Fruit fly (Drosophila melanogaster) whole organism, prepupa: Measurements from ENCODE around the gene CG31659.
A peak's percentile ranks its signal among the peaks of the same experiment; 100 is the strongest.

Source experiments
- Blimp-1 ChIP-seq: fragments of 200-800 bp; sonication (Bioruptor generic); optimal IDR thresholded peaks from 3 replicates; lab custom pipeline; 2017; ENCODE audit warnings: missing biosample characterization, missing genetic modification characterization, mild to moderate bottlenecking, moderate library complexity, missing genetic modification reagents
- CG10631 ChIP-seq: fragments of 200-800 bp; sonication (Bioruptor generic); optimal IDR thresholded peaks from 2 replicates; lab custom pipeline; 2016; ENCODE audit warnings: missing biosample characterization, missing genetic modification characterization
- CG11294 ChIP-seq: fragments of 200-800 bp; sonication (Bioruptor generic); IDR thresholded peaks from 2 replicates; pipeline ENCODE4 v1.3.6; 2022; ENCODE audit warnings: missing biosample characterization, missing genetic modification characterization
- CG11762 ChIP-seq: fragments of 200-800 bp; sonication (Bioruptor generic); optimal IDR thresholded peaks from 3 replicates; lab custom pipeline; 2016; ENCODE audit warnings: missing biosample characterization, missing genetic modification characterization; ENCODE audit not compliant: insufficient read depth
- CG15336 ChIP-seq: fragments of 200-800 bp; sonication (Bioruptor generic); IDR thresholded peaks from 2 replicates; pipeline ENCODE4 v1.3.6; 2022; ENCODE audit warnings: missing biosample characterization, missing genetic modification characterization
- CG16779 ChIP-seq: fragments of 200-800 bp; sonication (Bioruptor generic); optimal IDR thresholded peaks from 3 replicates; lab custom pipeline; 2017; ENCODE audit warnings: missing biosample characterization, mild to moderate bottlenecking, missing genetic modification characterization
- CG31627 ChIP-seq: fragments of 200-800 bp; sonication (Bioruptor generic); optimal IDR thresholded peaks from 3 replicates; lab custom pipeline; 2016; ENCODE audit warnings: missing biosample characterization, missing genetic modification characterization
- CG32006 ChIP-seq: fragments of 200-800 bp; sonication (Bioruptor generic); optimal IDR thresholded peaks from 3 replicates; lab custom pipeline; 2017; ENCODE audit warnings: missing biosample characterization, mild to moderate bottlenecking, missing genetic modification characterization
- CG34406 ChIP-seq: fragments of 200-800 bp; sonication (Bioruptor generic); optimal IDR thresholded peaks from 3 replicates; lab custom pipeline; 2016; ENCODE audit warnings: missing biosample characterization, missing genetic modification characterization
- CG3919 ChIP-seq: fragments of 200-800 bp; sonication (Bioruptor generic); optimal IDR thresholded peaks from 3 replicates; lab custom pipeline; 2016; ENCODE audit warnings: missing biosample characterization, missing genetic modification characterization
- CG6163 ChIP-seq: fragments of 200-800 bp; sonication (Bioruptor generic); IDR thresholded peaks from 3 replicates; pipeline ENCODE4 v1.3.6; 2022; ENCODE audit warnings: missing biosample characterization, missing genetic modification characterization
- CG6808 ChIP-seq: fragments of 200-800 bp; sonication (Bioruptor generic); optimal IDR thresholded peaks from 3 replicates; lab custom pipeline; 2017; ENCODE audit warnings: missing biosample characterization, missing genetic modification characterization, mild to moderate bottlenecking, moderate library complexity, missing genetic modification reagents
- CG7368 ChIP-seq: fragments of 200-800 bp; sonication (Bioruptor generic); optimal IDR thresholded peaks from 3 replicates; lab custom pipeline; 2016; ENCODE audit warnings: missing biosample characterization, missing genetic modification characterization
- CG8119 ChIP-seq: fragments of 200-800 bp; sonication (Bioruptor generic); IDR thresholded peaks from 3 replicates; pipeline ENCODE4 v1.3.6; 2022; ENCODE audit warnings: missing biosample characterization, missing genetic modification characterization
- Eip75B ChIP-seq: fragments of 200-800 bp; sonication (Bioruptor generic); optimal IDR thresholded peaks from 3 replicates; lab custom pipeline; 2016; ENCODE audit warnings: missing biosample characterization, missing genetic modification characterization
- Eip78C ChIP-seq: fragments of 200-800 bp; sonication (Bioruptor generic); peaks from one replicate; lab custom pipeline; 2016; ENCODE audit warnings: missing biosample characterization, missing genetic modification characterization
- Ets21C ChIP-seq: fragments of 200-800 bp; sonication (Bioruptor generic); optimal IDR thresholded peaks from 3 replicates; lab custom pipeline; 2016; ENCODE audit warnings: missing biosample characterization, missing genetic modification characterization
- Ets96B ChIP-seq: fragments of 200-800 bp; optimal IDR thresholded peaks from 2 replicates; lab custom pipeline; 2019; ENCODE audit warnings: missing biosample characterization, mild to moderate bottlenecking, missing genetic modification characterization, moderate library complexity
- Gug ChIP-seq: fragments of 200-800 bp; sonication (Bioruptor generic); IDR thresholded peaks from 2 replicates; pipeline ENCODE4 v1.3.6; 2022; ENCODE audit warnings: missing biosample characterization, missing genetic modification characterization
- Hr38 ChIP-seq: sonication (Bioruptor generic); optimal IDR thresholded peaks from 2 replicates; lab custom pipeline; 2016; ENCODE audit warnings: missing biosample characterization, missing genetic modification characterization
- Hr4 ChIP-seq: fragments of 200-800 bp; sonication (Bioruptor generic); optimal IDR thresholded peaks from 3 replicates; lab custom pipeline; 2016; ENCODE audit warnings: missing biosample characterization, missing genetic modification characterization
- Lpt ChIP-seq: fragments of 200-800 bp; sonication (Bioruptor generic); optimal IDR thresholded peaks from 3 replicates; lab custom pipeline; 2016; ENCODE audit warnings: missing biosample characterization, missing genetic modification characterization
- OdsH ChIP-seq: fragments of 200-800 bp; sonication (Bioruptor generic); optimal IDR thresholded peaks from 3 replicates; lab custom pipeline; 2016; ENCODE audit warnings: missing biosample characterization, missing genetic modification characterization
- Sox14 ChIP-seq: fragments of 200-800 bp; sonication (Bioruptor generic); optimal IDR thresholded peaks from 3 replicates; lab custom pipeline; 2016; ENCODE audit warnings: missing biosample characterization, missing genetic modification characterization
- Sox15 ChIP-seq: fragments of 200-800 bp; sonication (Bioruptor generic); optimal IDR thresholded peaks from 3 replicates; lab custom pipeline; 2016; ENCODE audit warnings: missing biosample characterization, missing genetic modification characterization
- achi ChIP-seq: fragments of 200-800 bp; sonication (Bioruptor generic); optimal IDR thresholded peaks from 3 replicates; lab custom pipeline; 2016; ENCODE audit warnings: missing biosample characterization, missing genetic modification characterization
- cyc ChIP-seq: fragments of 200-800 bp; sonication (Bioruptor generic); optimal IDR thresholded peaks from 3 replicates; lab custom pipeline; 2016; ENCODE audit warnings: missing biosample characterization, missing genetic modification characterization
- dac ChIP-seq: fragments of 200-800 bp; sonication (Bioruptor generic); optimal IDR thresholded peaks from 2 replicates; lab custom pipeline; 2017; ENCODE audit warnings: missing biosample characterization, mild to moderate bottlenecking, missing genetic modification characterization
- eg ChIP-seq: fragments of 200-800 bp; sonication (Bioruptor generic); IDR thresholded peaks from 3 replicates; pipeline ENCODE4 v1.3.6; 2022; ENCODE audit warnings: missing biosample characterization, missing genetic modification characterization
- esn ChIP-seq: fragments of 200-800 bp; sonication (Bioruptor generic); optimal IDR thresholded peaks from 2 replicates; lab custom pipeline; 2016; ENCODE audit warnings: missing biosample characterization, mild to moderate bottlenecking, missing genetic modification characterization, moderate library complexity
- fd59A ChIP-seq: fragments of 200-800 bp; sonication (Bioruptor generic); optimal IDR thresholded peaks from 2 replicates; lab custom pipeline; 2017; ENCODE audit warnings: missing biosample characterization, mild to moderate bottlenecking, missing genetic modification characterization, missing genetic modification reagents
- fkh ChIP-seq: fragments of 200-800 bp; sonication (Bioruptor generic); optimal IDR thresholded peaks from 3 replicates; lab custom pipeline; 2017; ENCODE audit warnings: missing biosample characterization, mild to moderate bottlenecking, missing genetic modification characterization, moderate library complexity
- lz ChIP-seq: fragments of 200-800 bp; sonication (Bioruptor generic); optimal IDR thresholded peaks from 3 replicates; lab custom pipeline; 2016; ENCODE audit warnings: missing biosample characterization, missing genetic modification characterization
- net ChIP-seq: fragments of 200-800 bp; sonication (Bioruptor generic); optimal IDR thresholded peaks from 3 replicates; lab custom pipeline; 2016; ENCODE audit warnings: missing biosample characterization, missing genetic modification characterization
- pdm3 ChIP-seq: fragments of 200-800 bp; sonication (Bioruptor generic); optimal IDR thresholded peaks from 3 replicates; lab custom pipeline; 2016; ENCODE audit warnings: missing biosample characterization, missing genetic modification characterization
- salr ChIP-seq, 2 experiments: fragments of 200-800 bp; sonication (Bioruptor generic); optimal IDR thresholded peaks; 3 replicates each; lab custom pipeline; 2016 to 2018; ENCODE audit warnings: missing biosample characterization in 2 of 2, missing genetic modification characterization in 2 of 2, mild to moderate bottlenecking in 1 of 2
- spab ChIP-seq: fragments of 200-800 bp; sonication (Bioruptor generic); optimal IDR thresholded peaks from 2 replicates; lab custom pipeline; 2017; ENCODE audit warnings: missing biosample characterization, mild to moderate bottlenecking, missing genetic modification characterization, missing genetic modification reagents
- ss ChIP-seq, 2 experiments: fragments of 200-800 bp; sonication (Bioruptor generic); optimal IDR thresholded peaks; 2 replicates in 1 of 2; 3 replicates in 1 of 2; lab custom pipeline; 2017 to 2018; ENCODE audit warnings: mild to moderate bottlenecking in 2 of 2, missing biosample characterization in 2 of 2, missing genetic modification characterization in 2 of 2, moderate library complexity in 1 of 2
- svp ChIP-seq: fragments of 200-800 bp; sonication (Bioruptor generic); peaks from one replicate; lab custom pipeline; 2016; ENCODE audit warnings: missing biosample characterization, missing genetic modification characterization
- topi ChIP-seq: fragments of 200-800 bp; sonication (Bioruptor generic); optimal IDR thresholded peaks from 3 replicates; lab custom pipeline; 2016; ENCODE audit warnings: missing biosample characterization, missing genetic modification characterization
- vri ChIP-seq: fragments of 200-800 bp; sonication (Bioruptor generic); optimal IDR thresholded peaks from 3 replicates; lab custom pipeline; 2016; ENCODE audit warnings: missing biosample characterization, mild to moderate bottlenecking, missing genetic modification characterization

CG31659 gene

dm6 chr2L:1405573-1405972 is 46.0 kb upstream of the CG31659 start (continued):
- TF ChIP-seq lz (GFP tag; lab: Kevin White, UChicago) (peak; percentile 45), CG34406 (GFP tag; lab: Kevin White, UChicago) (peak; percentile 42), CG11762 (no peak), pdm3 (GFP tag; lab: Kevin White, UChicago) (peak; percentile 35), Sox14 (GFP tag; lab: Kevin White, UChicago) (peak; percentile 30), CG7368 (GFP tag; lab: Kevin White, UChicago) (no peak), ss (GFP tag; optimal IDR thresholded peaks at IDR 0.05; lab: Kevin White, UChicago) (peak in 1 of 2 experiments; percentile 51), CG31627 (GFP tag; lab: Kevin White, UChicago) (peak; percentile 44), achi (GFP tag; lab: Kevin White, UChicago) (no peak), salr (GFP tag; optimal IDR thresholded peaks at IDR 0.05; lab: Kevin White, UChicago) (no peak), Eip75B (GFP tag; lab: Kevin White, UChicago) (no peak)

- TF ChIP-seq Sox15 (GFP tag; lab: Kevin White, UChicago) (no peak), net (GFP tag; lab: Kevin White, UChicago) (no peak), cyc (GFP tag; lab: Kevin White, UChicago) (no peak), Hr4 (GFP tag; lab: Kevin White, UChicago) (no peak), CG16779 (tag; lab: Kevin White, UChicago) (no peak), CG10631 (GFP tag; lab: Kevin White, UChicago) (no peak)
These were observed 45.4 kb upstream of the CG31659 start for dm6 chr2L:1404896-1405453.

DNA sequence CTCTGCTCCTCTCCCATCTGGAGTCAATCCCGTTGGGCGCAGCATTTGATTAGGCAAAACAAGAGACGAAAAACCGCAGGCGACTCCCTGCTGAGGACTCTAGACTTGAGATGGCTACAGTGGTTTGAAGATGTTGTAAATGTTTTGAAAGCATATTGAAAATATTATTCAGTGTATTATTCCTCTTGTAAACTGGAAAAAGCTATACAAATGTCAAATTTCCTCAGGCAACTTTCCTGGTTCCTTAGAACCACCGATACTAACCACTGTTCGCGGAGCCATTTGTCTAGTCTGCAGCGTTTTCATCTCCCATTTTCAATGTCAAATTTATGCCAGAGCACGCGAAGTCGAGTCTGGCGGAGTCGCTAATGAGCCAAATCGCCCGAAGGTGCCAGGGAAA is 43.1 kb upstream of the CG31659 start:
- TF ChIP-seq CG8119 (GFP tag; lab: Robert Waterston, UW) (no peak; the same call in 2 of the 3 replicates), CG32006 (GFP tag; lab: Kevin White, UChicago) (peak; percentile 6), topi (GFP tag; lab: Kevin White, UChicago) (no peak), CG10631 (GFP tag; lab: Kevin White, UChicago) (peak; percentile 28), Sox15 (GFP tag; lab: Kevin White, UChicago) (no peak), Lpt (GFP tag; lab: Kevin White, UChicago) (no peak), net (GFP tag; lab: Kevin White, UChicago) (no peak), svp (GFP tag; lab: Kevin White, UChicago) (no peak), Gug (GFP tag; lab: Robert Waterston, UW) (no peak), spab (GFP tag; lab: Kevin White, UChicago) (no peak), CG6163 (GFP tag; lab: Robert Waterston, UW) (peak; percentile 41; the same call in 1 of the 3 replicates), Eip78C (GFP tag; lab: Kevin White, UChicago) (peak; percentile 63), CG15336 (GFP tag; lab: Robert Waterston, UW) (peak; percentile 36; the same call in 1 of the 2 replicates), dac (GFP tag; lab: Kevin White, UChicago) (no peak), CG6808 (no peak), CG11294 (GFP tag; lab: Robert Waterston, UW) (no peak), fd59A (GFP tag; lab: Kevin White, UChicago) (no peak)

- TF ChIP-seq CG6163 (GFP tag; lab: Robert Waterston, UW) (peak; percentile 12; the same call in 1 of the 3 replicates), Eip78C (GFP tag; lab: Kevin White, UChicago) (peak; percentile 40), salr (GFP tag; optimal IDR thresholded peaks at IDR 0.05; lab: Kevin White, UChicago) (no peak), fkh (GFP tag; lab: Kevin White, UChicago) (peak; percentile 65)
These were observed 39.8 kb upstream of the CG31659 start for dm6 chr2L:1399434-1399833.

DNA sequence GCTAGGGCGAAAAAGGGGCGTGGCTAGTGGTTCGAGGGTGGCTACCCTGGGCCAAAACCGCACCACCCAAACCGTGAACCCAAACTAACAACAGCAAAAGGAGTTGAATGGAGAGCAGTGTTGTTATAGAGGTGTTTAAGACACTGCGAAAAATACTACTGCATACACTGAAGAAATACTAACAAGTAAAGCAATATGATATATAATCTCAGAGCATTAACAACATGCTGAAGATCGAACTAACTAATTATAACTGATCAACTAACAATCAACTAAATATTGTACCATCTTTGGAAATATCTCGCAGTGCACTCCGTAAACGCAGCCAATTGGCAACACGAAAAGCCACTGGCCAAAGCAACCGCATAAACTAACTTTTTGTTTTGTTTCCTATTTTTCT is 34.0 kb upstream of the CG31659 start:
- TF ChIP-seq svp (GFP tag; lab: Kevin White, UChicago) (peak; percentile 57), eg (GFP tag; lab: Robert Waterston, UW) (0 out of 3 replicates have a peak, but pooled peaks have one; percentile 37), CG3919 (GFP tag; lab: Kevin White, UChicago) (peak; percentile 44), Blimp-1 (GFP tag; lab: Kevin White, UChicago) (no peak), fd59A (GFP tag; lab: Kevin White, UChicago) (no peak), CG11762 (no peak), CG10631 (GFP tag; lab: Kevin White, UChicago) (no peak), CG32006 (GFP tag; lab: Kevin White, UChicago) (peak; percentile 46), CG6163 (GFP tag; lab: Robert Waterston, UW) (peak; percentile 49; the same call in 2 of the 3 replicates), Hr38 (GFP tag; lab: Kevin White, UChicago) (no peak), Ets21C (GFP tag; lab: Kevin White, UChicago) (no peak), Eip78C (GFP tag; lab: Kevin White, UChicago) (peak; percentile 52), Ets96B (tag; lab: Kevin White, UChicago) (peak; percentile 17), OdsH (GFP tag; lab: Kevin White, UChicago) (peak; percentile 28), Eip75B (GFP tag; lab: Kevin White, UChicago) (no peak), Hr4 (GFP tag; lab: Kevin White, UChicago) (peak; percentile 34), cyc (GFP tag; lab: Kevin White, UChicago) (no peak), CG15336 (GFP tag; lab: Robert Waterston, UW) (peak; percentile 39; the same call in 1 of the 2 replicates), vri (GFP tag; lab: Kevin White, UChicago) (no peak), esn (peak; percentile 3)
